Fruit fly (Drosophila melanogaster) whole organism, embryonic: ENCODE results near the gene Tmhs.

Experiments used
- CG1024 ChIP-seq: fragments of 200-800 bp; sonication (Bioruptor generic); IDR thresholded peaks from 2 replicates; pipeline ENCODE4 v1.3.6; 2022; ENCODE audit warnings: missing biosample characterization, missing genetic modification characterization
- CG15514 ChIP-seq: fragments of 200-800 bp; sonication (Bioruptor generic); optimal IDR thresholded peaks from 3 replicates; lab custom pipeline; 2017; ENCODE audit warnings: missing biosample characterization, missing genetic modification characterization, mild to moderate bottlenecking, moderate library complexity, missing genetic modification reagents
- CG2116 ChIP-seq: fragments of 200-800 bp; sonication (Bioruptor generic); optimal IDR thresholded peaks from 3 replicates; lab custom pipeline; 2018; ENCODE audit warnings: missing biosample characterization, mild to moderate bottlenecking, missing genetic modification characterization
- CG34224 ChIP-seq: fragments of 200-800 bp; sonication (Bioruptor generic); IDR thresholded peaks from 3 replicates; pipeline ENCODE4 v1.3.6; 2022; ENCODE audit warnings: missing biosample characterization, missing genetic modification characterization; ENCODE audit not compliant: partially characterized antibody
- CG8388 ChIP-seq: fragments of 200-800 bp; sonication (Bioruptor generic); optimal IDR thresholded peaks from 2 replicates; lab custom pipeline; 2019; ENCODE audit warnings: missing biosample characterization, mild to moderate bottlenecking, missing genetic modification characterization, moderate library complexity
- Hsf ChIP-seq: fragments of 200-800 bp; sonication (Bioruptor generic); optimal IDR thresholded peaks from 3 replicates; lab custom pipeline; 2016; ENCODE audit warnings: missing biosample characterization, missing genetic modification characterization
- eve ChIP-seq, 2 experiments: fragments of >200 bp; optimal IDR thresholded peaks; 2 replicates each; lab custom pipeline; 2017; ENCODE audit warnings: missing biosample characterization in 2 of 2, missing genetic modification characterization in 2 of 2
- peb ChIP-seq: fragments of 200-800 bp; sonication (Bioruptor generic); IDR thresholded peaks from 2 replicates; pipeline ENCODE4 v1.3.6; 2022; ENCODE audit warnings: missing biosample characterization, missing genetic modification characterization
- pfk ChIP-seq: fragments of 200-800 bp; sonication (Bioruptor generic); optimal IDR thresholded peaks from 2 replicates; lab custom pipeline; 2018; ENCODE audit warnings: missing biosample characterization, mild to moderate bottlenecking, missing genetic modification characterization, moderate library complexity

dm6 chr3L:1841984-1842383, 43.5 kb upstream of the Tmhs start, which contains the start of gene Cpr62Bc:
- TF ChIP-seq CG15514: no peak
- no peak for TF ChIP-seq eve (GFP tag; optimal IDR thresholded peaks at IDR 0.05; lab: Kevin White, UChicago)
- TF ChIP-seq peb (GFP tag; lab: Robert Waterston, UW): no peak
- no peak for TF ChIP-seq Hsf (GFP tag; lab: Kevin White, UChicago)
- no peak for TF ChIP-seq CG8388 (GFP tag; lab: Kevin White, UChicago)
- no peak for TF ChIP-seq CG34224
- TF ChIP-seq CG1024 (GFP tag; lab: Robert Waterston, UW): no peak
- TF ChIP-seq pfk (GFP tag; lab: Kevin White, UChicago): no peak
- no peak for TF ChIP-seq CG2116 (GFP tag; lab: Kevin White, UChicago)
